Worm (Caenorhabditis elegans): ENCODE measurements around the gene T14G12.12.

DNA sequence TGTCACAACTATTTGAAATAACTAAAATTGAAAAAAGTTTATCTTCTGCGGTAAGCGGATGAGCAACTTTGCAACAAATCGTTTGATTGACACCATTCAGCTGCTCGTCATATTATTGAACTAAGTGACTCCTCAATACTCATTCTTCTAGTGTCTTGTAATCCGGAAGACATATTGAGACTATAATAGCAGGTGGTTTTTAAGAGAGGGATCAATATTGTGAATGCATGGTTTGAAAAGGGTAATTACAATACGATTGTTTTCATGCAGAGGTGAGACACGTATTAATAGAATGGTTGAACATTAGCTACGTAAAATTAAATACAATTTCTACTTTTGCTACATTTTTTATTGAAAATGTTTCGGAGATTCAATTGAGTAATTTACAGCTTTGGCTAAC, 15.1 kb downstream of the T14G12.12 start:
- TF ChIP-seq ref-1 (GFP tag; conservative IDR thresholded peaks at IDR 0.05) = no peak
- no peak for TF ChIP-seq klf-2 (GFP tag; conservative IDR thresholded peaks at IDR 0.05)
- no peak for TF ChIP-seq cog-1 (tag; optimal IDR thresholded peaks at IDR 0.05)
- TF ChIP-seq ztf-29 (GFP tag; IDR thresholded peaks at IDR 0.05) = no peak
- no peak for TF ChIP-seq med-1 (GFP tag; optimal IDR thresholded peaks at IDR 0.05; ENCODE audit: insufficient read depth)
